Worm (Caenorhabditis elegans): ENCODE data around the gene col-128.

- no peak for TF ChIP-seq ztf-23 (GFP tag; IDR thresholded peaks at IDR 0.05)
- TF ChIP-seq T22C8.4 (GFP tag; IDR thresholded peaks at IDR 0.05), result no peak
- TF ChIP-seq klf-2 (GFP tag; conservative IDR thresholded peaks at IDR 0.05), result no peak
- no peak for TF ChIP-seq tab-1 (GFP tag; IDR thresholded peaks at IDR 0.05)
- TF ChIP-seq flt-1 (GFP tag; IDR thresholded peaks at IDR 0.05), result no peak
- TF ChIP-seq cog-1 (tag; optimal IDR thresholded peaks at IDR 0.05), result no peak
- no peak for TF ChIP-seq ref-1 (GFP tag; conservative IDR thresholded peaks at IDR 0.05)
- no peak for TF ChIP-seq med-1 (GFP tag; optimal IDR thresholded peaks at IDR 0.05; ENCODE audit: insufficient read depth)
- no peak for TF ChIP-seq ztf-29 (GFP tag; IDR thresholded peaks at IDR 0.05)
Measured at ce11 chrIV:11504416-11504815, 47.3 kb downstream of the col-128 start, which contains the start of gene twk-25.

Data from whole organism, midembryonic.